Worm (Caenorhabditis elegans): ENCODE results near the gene gnrr-6.
A peak's percentile ranks its signal among the peaks of the same experiment; 100 is the strongest.

Gene gnrr-6

DNA sequence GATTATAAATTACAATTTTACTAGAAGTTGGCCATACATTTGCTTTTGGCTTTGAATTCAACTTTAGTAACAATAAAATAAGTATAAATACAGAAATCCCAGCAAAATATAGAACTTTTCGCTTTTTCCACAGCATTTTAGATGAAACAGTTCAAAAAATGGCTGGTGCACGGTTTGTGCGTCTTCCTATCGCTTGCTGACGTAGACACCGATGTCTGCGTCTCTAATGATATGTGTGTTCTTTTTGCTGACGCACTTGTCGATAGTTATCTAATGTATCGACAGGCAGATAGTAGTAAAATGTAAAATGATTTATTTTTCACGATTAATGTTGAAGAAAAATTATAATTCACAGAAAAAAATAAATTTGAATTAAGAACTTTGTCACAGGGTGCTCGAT lies 28.3 kb downstream of the gnrr-6 start, which contains the start of gene hst-2 (continued):
- TF ChIP-seq attf-5 (GFP tag; optimal IDR thresholded peaks at IDR 0.05): peak; percentile 41
- no peak for TF ChIP-seq F55B11.4 (tag; optimal IDR thresholded peaks at IDR 0.05; ENCODE audit: borderline replicate concordance, insufficient read depth)
- no peak for TF ChIP-seq him-1 (tag; optimal IDR thresholded peaks at IDR 0.05)
- TF ChIP-seq nhr-90 (tag; optimal IDR thresholded peaks at IDR 0.05): no peak
- TF ChIP-seq somi-1 (GFP tag; optimal IDR thresholded peaks at IDR 0.05): peak; percentile 4
- TF ChIP-seq cebp-2 (GFP tag; IDR thresholded peaks at IDR 0.05): no peak
- TF ChIP-seq nfya-2 (GFP tag; IDR thresholded peaks at IDR 0.05): no peak
- TF ChIP-seq mcd-1 (GFP tag; IDR thresholded peaks at IDR 0.05): peak; percentile 70
- TF ChIP-seq tbp1 (GFP tag; optimal IDR thresholded peaks at IDR 0.05): peak; percentile 62
- no peak for TF ChIP-seq hmg-20 (GFP tag; IDR thresholded peaks at IDR 0.05)
- peak; percentile 48 for TF ChIP-seq lin-54 (GFP tag; optimal IDR thresholded peaks at IDR 0.05)
- TF ChIP-seq lsl-1 (GFP tag; optimal IDR thresholded peaks at IDR 0.05): no peak
- peak; percentile 32 for TF ChIP-seq B0035.1 (tag; optimal IDR thresholded peaks at IDR 0.05)
- no peak for TF ChIP-seq ztf-6 (GFP tag; IDR thresholded peaks at IDR 0.05)
- no peak for TF ChIP-seq ceh-40 (GFP tag; IDR thresholded peaks at IDR 0.05)
- TF ChIP-seq madf-8 (GFP tag; conservative IDR thresholded peaks at IDR 0.05): no peak
- TF ChIP-seq pbrm-1 (GFP tag; IDR thresholded peaks at IDR 0.05): peak; percentile 80
- no peak for TF ChIP-seq ceh-27 (GFP tag; optimal IDR thresholded peaks at IDR 0.05)
- peak in 1 of 2 experiments; percentile 75 for TF ChIP-seq let-607 (tag; optimal IDR thresholded peaks at IDR 0.05)
- TF ChIP-seq dpl-1 (GFP tag; optimal IDR thresholded peaks at IDR 0.05): no peak
- no peak for TF ChIP-seq Y67H2A.10 (GFP tag; conservative IDR thresholded peaks at IDR 0.05)
- TF ChIP-seq F33H1.4 (GFP tag; IDR thresholded peaks at IDR 0.05): no peak
- no peak for TF ChIP-seq ama-1 (optimal IDR thresholded peaks at IDR 0.05)
- TF ChIP-seq ama-1 (GFP tag; optimal IDR thresholded peaks at IDR 0.05): no peak
- peak; percentile 77 for TF ChIP-seq nfyb-1 (GFP tag; IDR thresholded peaks at IDR 0.05)
- TF ChIP-seq unc-62 (GFP tag; optimal IDR thresholded peaks at IDR 0.05): peak; percentile 26
- no peak for TF ChIP-seq akir-1 (GFP tag; optimal IDR thresholded peaks at IDR 0.05)
- no peak for TF ChIP-seq dpff-1 (tag; optimal IDR thresholded peaks at IDR 0.05)
- TF ChIP-seq F39B2.1 (GFP tag; IDR thresholded peaks at IDR 0.05): no peak
- peak; percentile 20 for TF ChIP-seq chd-7 (tag; optimal IDR thresholded peaks at IDR 0.05)
- no peak for TF ChIP-seq athp-1 (tag; optimal IDR thresholded peaks at IDR 0.05)
- TF ChIP-seq B0019.2 (GFP tag; conservative IDR thresholded peaks at IDR 0.05): no peak
- no peak for TF ChIP-seq hlh-12 (tag; optimal IDR thresholded peaks at IDR 0.05)
- peak; percentile 41 for TF ChIP-seq repo-1 (tag; optimal IDR thresholded peaks at IDR 0.05)
- TF ChIP-seq hmg-1.2 (GFP tag; IDR thresholded peaks at IDR 0.05): peak; percentile 98
- TF ChIP-seq T07F8.4 (tag; optimal IDR thresholded peaks at IDR 0.05): no peak
- TF ChIP-seq B0336.3 (GFP tag; IDR thresholded peaks at IDR 0.05): peak; percentile 76
- TF ChIP-seq pha-4 (tag; optimal IDR thresholded peaks at IDR 0.05): peak; percentile 61
- no peak for TF ChIP-seq tbx-9 (tag; optimal IDR thresholded peaks at IDR 0.05; ENCODE audit: borderline replicate concordance)
- TF ChIP-seq K12H6.12 (tag; optimal IDR thresholded peaks at IDR 0.05): peak; percentile 42
- TF ChIP-seq nhr-179 (tag; optimal IDR thresholded peaks at IDR 0.05): no peak
- peak; percentile 37 for TF ChIP-seq F22D6.2 (tag; optimal IDR thresholded peaks at IDR 0.05)
- TF ChIP-seq atf-7 (tag; optimal IDR thresholded peaks at IDR 0.05): peak; percentile 13
- TF ChIP-seq die-1 (tag; optimal IDR thresholded peaks at IDR 0.05): no peak
- no peak for TF ChIP-seq F49E8.2 (tag; optimal IDR thresholded peaks at IDR 0.05; ENCODE audit: insufficient read depth)
- peak; percentile 62; the same call in 1 of the 2 replicates for TF ChIP-seq let-526 (GFP tag; IDR thresholded peaks at IDR 0.05)
- TF ChIP-seq unc-130 (GFP tag; optimal IDR thresholded peaks at IDR 0.05): no peak
- no peak for TF ChIP-seq snpc-3.4 (tag; optimal IDR thresholded peaks at IDR 0.05)
- no peak for TF ChIP-seq hsf-1 (GFP tag; IDR thresholded peaks at IDR 0.05)
